Worm (Caenorhabditis elegans): ENCODE data around the gene twk-45.

Gene twk-45

ce11 chrIII:2818980-2819379 is 17.3 kb upstream of the twk-45 start, which contains the start of gene pipp-4P:
Gene pipp-4P (plus strand): TSS chrIII:2819280.
- no peak for TF ChIP-seq hlh-6 (tag; optimal IDR thresholded peaks at IDR 0.05)
- no peak for TF ChIP-seq elt-2 (tag; optimal IDR thresholded peaks at IDR 0.05)
- no peak for TF ChIP-seq ets-4 (tag; optimal IDR thresholded peaks at IDR 0.05)
- TF ChIP-seq dve-1 (tag; optimal IDR thresholded peaks at IDR 0.05), result no peak

ce11 chrIII:2817847-2818246 is 16.1 kb upstream of the twk-45 start:
- TF ChIP-seq nfya-1 (tag; optimal IDR thresholded peaks at IDR 0.05), result peak; percentile 71
- TF ChIP-seq nhr-11 (tag; optimal IDR thresholded peaks at IDR 0.05), result no peak

- TF ChIP-seq nfya-1 (tag; optimal IDR thresholded peaks at IDR 0.05) (peak; percentile 89), ceh-48 (tag; optimal IDR thresholded peaks at IDR 0.05) (peak; percentile 8), gmeb-2 (tag; optimal IDR thresholded peaks at IDR 0.05) (no peak)
These were observed 14.7 kb upstream of the twk-45 start for ce11 chrIII:2816205-2816923.

- TF ChIP-seq elt-2 (tag; optimal IDR thresholded peaks at IDR 0.05) (peak; percentile 61), ceh-34 (tag; optimal IDR thresholded peaks at IDR 0.05) (no peak), unc-42 (tag; optimal IDR thresholded peaks at IDR 0.05) (peak; percentile 80), ceh-31 (tag; optimal IDR thresholded peaks at IDR 0.05) (peak; percentile 19), nfya-1 (tag; optimal IDR thresholded peaks at IDR 0.05) (peak; percentile 61), ceh-14 (tag; optimal IDR thresholded peaks at IDR 0.05) (no peak), pros-1 (tag; optimal IDR thresholded peaks at IDR 0.05) (no peak)
These were observed 13.3 kb upstream of the twk-45 start, which contains the start of gene tufm-1 for ce11 chrIII:2814919-2815554. Gene tufm-1 (minus strand): TSS chrIII:2814969.

ce11 chrIII:2811410-2811809 is 9.7 kb upstream of the twk-45 start:
- TF ChIP-seq nfya-1 (tag; optimal IDR thresholded peaks at IDR 0.05) (no peak), unc-55 (GFP tag; optimal IDR thresholded peaks at IDR 0.05) (no peak), fax-1 (tag; optimal IDR thresholded peaks at IDR 0.05) (no peak), elt-2 (tag; optimal IDR thresholded peaks at IDR 0.05) (no peak), ceh-24 (tag; optimal IDR thresholded peaks at IDR 0.05) (no peak), ceh-30 (tag; optimal IDR thresholded peaks at IDR 0.05) (no peak), lin-11 (tag; optimal IDR thresholded peaks at IDR 0.05) (no peak), odd-2 (tag; optimal IDR thresholded peaks at IDR 0.05) (no peak), C08G9.2 (tag; optimal IDR thresholded peaks at IDR 0.05) (no peak), pax-1 (tag; optimal IDR thresholded peaks at IDR 0.05) (no peak)

- TF ChIP-seq unc-86 (tag; optimal IDR thresholded peaks at IDR 0.05) (no peak), pax-1 (tag; optimal IDR thresholded peaks at IDR 0.05) (no peak), mec-3 (tag; optimal IDR thresholded peaks at IDR 0.05; ENCODE audit: borderline replicate concordance) (no peak), pqm-1 (tag; optimal IDR thresholded peaks at IDR 0.05) (no peak), ets-4 (tag; optimal IDR thresholded peaks at IDR 0.05) (no peak), C38D4.7 (GFP tag; optimal IDR thresholded peaks at IDR 0.05) (no peak), nfya-1 (tag; optimal IDR thresholded peaks at IDR 0.05) (peak; percentile 9), unc-42 (tag; optimal IDR thresholded peaks at IDR 0.05) (peak; percentile 52), ceh-18 (tag; optimal IDR thresholded peaks at IDR 0.05) (no peak), odd-2 (tag; optimal IDR thresholded peaks at IDR 0.05) (no peak), ttx-3 (tag; optimal IDR thresholded peaks at IDR 0.05) (no peak), ref-2 (tag; optimal IDR thresholded peaks at IDR 0.05) (no peak), ahr-1 (tag; optimal IDR thresholded peaks at IDR 0.05) (no peak), lim-6 (tag; optimal IDR thresholded peaks at IDR 0.05) (no peak), tbx-2 (tag; optimal IDR thresholded peaks at IDR 0.05) (no peak), T23F11.4 (GFP tag; optimal IDR thresholded peaks at IDR 0.05) (no peak)
These were observed 3.4 kb upstream of the twk-45 start, which contains the start of gene Y71H2AM.3 for ce11 chrIII:2805084-2805483. Gene Y71H2AM.3 (plus strand): TSS chrIII:2805430.
